Fruit fly (Drosophila melanogaster) whole organism, embryonic: ENCODE results near the gene CG6574.

ENCODE experiments used
- ATbp ChIP-seq: fragments of 200-800 bp; sonication (Bioruptor generic); optimal IDR thresholded peaks from 2 replicates; lab custom pipeline; 2017; ENCODE audit warnings: missing biosample characterization, mild to moderate bottlenecking, missing genetic modification characterization, missing genetic modification reagents
- Ada2b ChIP-seq: fragments of 200-800 bp; sonication (Bioruptor generic); IDR thresholded peaks from 2 replicates; pipeline ENCODE4 v1.3.6; 2022; ENCODE audit warnings: missing biosample characterization, missing genetic modification characterization
- Asciz ChIP-seq: fragments of 200-800 bp; sonication (Bioruptor generic); optimal IDR thresholded peaks from 2 replicates; lab custom pipeline; 2017; ENCODE audit warnings: missing biosample characterization, mild to moderate bottlenecking, missing genetic modification characterization, missing genetic modification reagents
- Awh ChIP-seq: fragments of 200-800 bp; sonication (Bioruptor generic); IDR thresholded peaks from 2 replicates; pipeline ENCODE4, ENCODE4 v1.3.6; 2022; ENCODE audit warnings: missing biosample characterization, missing genetic modification characterization
- CG1024 ChIP-seq: fragments of 200-800 bp; sonication (Bioruptor generic); IDR thresholded peaks from 2 replicates; pipeline ENCODE4 v1.3.6; 2022; ENCODE audit warnings: missing biosample characterization, missing genetic modification characterization
- CG11560 ChIP-seq: fragments of 200-800 bp; sonication (Bioruptor generic); IDR thresholded peaks from 3 replicates; pipeline ENCODE4 v1.3.6; 2022; ENCODE audit warnings: missing biosample characterization, missing genetic modification characterization
- CG1233 ChIP-seq: fragments of 200-800 bp; sonication (Bioruptor generic); optimal IDR thresholded peaks from 4 replicates; lab custom pipeline; 2018; ENCODE audit warnings: missing biosample characterization, mild to moderate bottlenecking, missing genetic modification characterization
- CG1602 ChIP-seq: fragments of 200-800 bp; sonication (Bioruptor generic); optimal IDR thresholded peaks from 3 replicates; lab custom pipeline; 2016; ENCODE audit warnings: missing biosample characterization, missing genetic modification characterization
- CG2199 ChIP-seq: fragments of 200-800 bp; sonication (Bioruptor generic); IDR thresholded peaks from 3 replicates; pipeline ENCODE4 v1.3.6; 2022; ENCODE audit warnings: missing biosample characterization, missing genetic modification characterization
- CG30403 ChIP-seq: fragments of 200-800 bp; sonication (Bioruptor generic); optimal IDR thresholded peaks from 3 replicates; lab custom pipeline; 2016; ENCODE audit warnings: missing biosample characterization, missing genetic modification characterization
- CG30431 ChIP-seq: fragments of 200-800 bp; sonication (Bioruptor generic); optimal IDR thresholded peaks from 2 replicates; lab custom pipeline; 2017; ENCODE audit warnings: missing biosample characterization, missing genetic modification characterization
- CG31224 ChIP-seq: fragments of 200-800 bp; sonication (Bioruptor generic); IDR thresholded peaks from 2 replicates; pipeline ENCODE4 v1.3.6; 2022; ENCODE audit warnings: missing biosample characterization, missing genetic modification characterization
- CG32772 ChIP-seq: fragments of 200-800 bp; sonication (Bioruptor generic); IDR thresholded peaks from 2 replicates; pipeline ENCODE4 v1.3.6; 2022; ENCODE audit warnings: missing biosample characterization, missing genetic modification characterization
- CG33557 ChIP-seq: fragments of 200-800 bp; sonication (Bioruptor generic); optimal IDR thresholded peaks from 2 replicates; lab custom pipeline; 2019; ENCODE audit warnings: missing biosample characterization, mild to moderate bottlenecking, missing genetic modification characterization, moderate library complexity
- CG3726 ChIP-seq: fragments of 200-800 bp; sonication (Bioruptor generic); IDR thresholded peaks from 3 replicates; pipeline ENCODE4, ENCODE4 v1.3.6; 2022; ENCODE audit warnings: missing biosample characterization, missing genetic modification characterization
- CG4404 ChIP-seq: fragments of 200-800 bp; sonication (Bioruptor generic); IDR thresholded peaks from 2 replicates; pipeline ENCODE4 v1.3.6; 2022; ENCODE audit warnings: missing biosample characterization, missing genetic modification characterization
- CG5180 ChIP-seq: fragments of 200-800 bp; sonication (Bioruptor generic); optimal IDR thresholded peaks from 3 replicates; lab custom pipeline; 2017; ENCODE audit warnings: missing biosample characterization, missing genetic modification characterization, mild to moderate bottlenecking, moderate library complexity, missing genetic modification reagents
- CG5953 ChIP-seq: fragments of 200-800 bp; sonication (Bioruptor generic); IDR thresholded peaks from 2 replicates; pipeline ENCODE4 v1.3.6; 2022; ENCODE audit warnings: missing biosample characterization, missing genetic modification characterization
- CG6683 ChIP-seq: fragments of 200-800 bp; sonication (Bioruptor generic); optimal IDR thresholded peaks from 2 replicates; lab custom pipeline; 2017; ENCODE audit warnings: missing biosample characterization, mild to moderate bottlenecking, missing genetic modification characterization, missing genetic modification reagents
- CG6765 ChIP-seq: fragments of 200-800 bp; sonication (Bioruptor generic); optimal IDR thresholded peaks from 3 replicates; lab custom pipeline; 2017; ENCODE audit warnings: missing biosample characterization, mild to moderate bottlenecking, missing genetic modification characterization
- Camta ChIP-seq: fragments of 200-800 bp; sonication (Bioruptor generic); optimal IDR thresholded peaks from 2 replicates; lab custom pipeline; 2016; ENCODE audit warnings: missing biosample characterization, missing genetic modification characterization
- D19A ChIP-seq: fragments of 200-800 bp; optimal IDR thresholded peaks from 3 replicates; lab custom pipeline; 2019; ENCODE audit warnings: missing biosample characterization, mild to moderate bottlenecking, missing genetic modification characterization, moderate library complexity
- Dbx ChIP-seq: fragments of 200-800 bp; sonication (Bioruptor generic); IDR thresholded peaks from 3 replicates; pipeline ENCODE4 v1.3.6; 2022; ENCODE audit warnings: missing biosample characterization, missing genetic modification characterization
- Dfd ChIP-seq, 2 experiments: fragments of >200 bp; optimal IDR thresholded peaks; 2 replicates each; lab custom pipeline; 2017; ENCODE audit warnings: missing biosample characterization in 2 of 2, missing genetic modification characterization in 2 of 2
- Dp ChIP-seq: fragments of 200-800 bp; sonication (Bioruptor generic); optimal IDR thresholded peaks from 2 replicates; lab custom pipeline; 2018; ENCODE audit warnings: missing biosample characterization, mild to moderate bottlenecking, missing genetic modification characterization, moderate library complexity
- E2f1 ChIP-seq: fragments of 200-800 bp; sonication (Bioruptor generic); IDR thresholded peaks from 2 replicates; pipeline ENCODE4 v1.3.6; 2022; ENCODE audit warnings: missing biosample characterization, missing genetic modification characterization
- Ets65A ChIP-seq: fragments of 200-800 bp; sonication (Bioruptor generic); peaks from one replicate; lab custom pipeline; 2016; ENCODE audit warnings: missing biosample characterization, missing genetic modification characterization
- Hand ChIP-seq: fragments of 200-800 bp; sonication (Bioruptor generic); optimal IDR thresholded peaks from 2 replicates; lab custom pipeline; 2017; ENCODE audit warnings: mild to moderate bottlenecking, missing biosample characterization, missing genetic modification reagents, missing genetic modification characterization
- Lhr ChIP-seq: fragments of 200-800 bp; sonication (Bioruptor generic); optimal IDR thresholded peaks from 3 replicates; lab custom pipeline; 2017; ENCODE audit warnings: mild to moderate bottlenecking, missing biosample characterization, missing genetic modification reagents, missing genetic modification characterization
- Oli ChIP-seq: fragments of 200-800 bp; sonication (Bioruptor generic); optimal IDR thresholded peaks from 2 replicates; lab custom pipeline; 2018; ENCODE audit warnings: missing biosample characterization, mild to moderate bottlenecking, missing genetic modification characterization, moderate library complexity
- Sin3A ChIP-seq: fragments of >200 bp; optimal IDR thresholded peaks from 2 replicates; lab custom pipeline; 2018
- Sox100B ChIP-seq: fragments of 200-800 bp; sonication (Bioruptor generic); optimal IDR thresholded peaks from 3 replicates; lab custom pipeline; 2018; ENCODE audit warnings: missing biosample characterization, mild to moderate bottlenecking, missing genetic modification characterization
- ase ChIP-seq: fragments of 200-800 bp; sonication (Bioruptor generic); IDR thresholded peaks from 3 replicates; pipeline ENCODE4 v1.3.6; 2022; ENCODE audit warnings: missing biosample characterization, missing genetic modification characterization
- corto ChIP-seq: fragments of 200-800 bp; sonication (Bioruptor generic); optimal IDR thresholded peaks from 2 replicates; lab custom pipeline; 2016; ENCODE audit warnings: missing biosample characterization, mild to moderate bottlenecking, missing genetic modification characterization, moderate library complexity
- crol ChIP-seq: fragments of 200-800 bp; sonication (Bioruptor generic); IDR thresholded peaks from 2 replicates; pipeline ENCODE4 v1.3.6; 2022; ENCODE audit warnings: missing biosample characterization, missing genetic modification characterization
- eyg ChIP-seq: fragments of 200-800 bp; sonication (Bioruptor generic); optimal IDR thresholded peaks from 3 replicates; lab custom pipeline; 2016; ENCODE audit warnings: missing biosample characterization, missing genetic modification characterization
- fd102C ChIP-seq: fragments of 200-800 bp; sonication (Bioruptor generic); optimal IDR thresholded peaks from 2 replicates; lab custom pipeline; 2018; ENCODE audit warnings: missing biosample characterization, mild to moderate bottlenecking, missing genetic modification characterization, moderate library complexity
- fu2 ChIP-seq: fragments of 200-800 bp; sonication (Bioruptor generic); optimal IDR thresholded peaks from 2 replicates; lab custom pipeline; 2016; ENCODE audit warnings: missing biosample characterization, missing genetic modification characterization
- grau ChIP-seq: fragments of 200-800 bp; optimal IDR thresholded peaks from 3 replicates; lab custom pipeline; 2019; ENCODE audit warnings: missing biosample characterization, mild to moderate bottlenecking, missing genetic modification characterization, moderate library complexity
- ind ChIP-seq: fragments of 200-800 bp; sonication (Bioruptor generic); optimal IDR thresholded peaks from 3 replicates; lab custom pipeline; 2016; ENCODE audit warnings: missing biosample characterization, missing genetic modification characterization
- nau ChIP-seq: fragments of 200-800 bp; sonication (Bioruptor generic); optimal IDR thresholded peaks from 3 replicates; lab custom pipeline; 2017; ENCODE audit warnings: missing biosample characterization, mild to moderate bottlenecking, missing genetic modification characterization, missing genetic modification reagents
- pros ChIP-seq: fragments of 200-800 bp; sonication (Bioruptor generic); optimal IDR thresholded peaks from 3 replicates; lab custom pipeline; 2019; ENCODE audit warnings: missing biosample characterization, mild to moderate bottlenecking, missing genetic modification characterization, moderate library complexity
- seq ChIP-seq: fragments of 200-800 bp; sonication (Bioruptor generic); IDR thresholded peaks from 2 replicates; pipeline ENCODE4 v1.3.6; 2022; ENCODE audit warnings: missing biosample characterization, missing genetic modification characterization
- shn ChIP-seq: fragments of 200-800 bp; sonication (Bioruptor generic); optimal IDR thresholded peaks from 3 replicates; lab custom pipeline; 2016; ENCODE audit warnings: missing biosample characterization, missing genetic modification characterization
- ssp ChIP-seq: fragments of 200-800 bp; sonication (Bioruptor generic); IDR thresholded peaks from 2 replicates; pipeline ENCODE4 v1.3.6; 2022; ENCODE audit warnings: missing biosample characterization, missing genetic modification characterization
- sug ChIP-seq: fragments of 200-800 bp; optimal IDR thresholded peaks from 2 replicates; lab custom pipeline; 2019; ENCODE audit warnings: missing biosample characterization, mild to moderate bottlenecking, missing genetic modification characterization, moderate library complexity
- tll ChIP-seq, 2 experiments: fragments of 200-800 bp in 1 of 2; fragments of >200 bp in 1 of 2; sonication (Bioruptor generic) in 1 of 2; optimal IDR thresholded peaks; 2 replicates each; lab custom pipeline; 2017 to 2019; ENCODE audit warnings: missing biosample characterization in 2 of 2, missing genetic modification characterization in 2 of 2, mild to moderate bottlenecking in 1 of 2, moderate library complexity in 1 of 2
- unpg ChIP-seq: fragments of 200-800 bp; sonication (Bioruptor generic); optimal IDR thresholded peaks from 3 replicates; lab custom pipeline; 2018; ENCODE audit warnings: missing biosample characterization, mild to moderate bottlenecking, missing genetic modification characterization, moderate library complexity

Gene CG6574

dm6 chr3R:10875515-10876434, 13.0 kb upstream of the CG6574 start, which contains the start of gene Sodh2 (continued):
- 0 out of 2 replicates have a peak, but pooled peaks have one; percentile 13 for TF ChIP-seq ssp (GFP tag; lab: Robert Waterston, UW)
- peak; percentile 29 for TF ChIP-seq Camta (GFP tag; lab: Kevin White, UChicago)
- peak; percentile 86 for TF ChIP-seq CG6765
- TF ChIP-seq CG32772 (GFP tag; lab: Robert Waterston, UW) = peak; percentile 73
- TF ChIP-seq CG30403 (GFP tag; lab: Kevin White, UChicago) = peak; percentile 61
- no peak for TF ChIP-seq crol (GFP tag; lab: Robert Waterston, UW)
- TF ChIP-seq Hand (GFP tag; lab: Kevin White, UChicago) = peak; percentile 69
- no peak for TF ChIP-seq Lhr (GFP tag; lab: Kevin White, UChicago)
- TF ChIP-seq fu2 (GFP tag; lab: Kevin White, UChicago) = peak; percentile 45
- no peak for TF ChIP-seq fd102C
- TF ChIP-seq CG31224 (GFP tag; lab: Robert Waterston, UW) = peak; percentile 23; the same call in 1 of the 2 replicates
- TF ChIP-seq E2f1 (GFP tag; lab: Robert Waterston, UW) = 0 out of 2 replicates have a peak, but pooled peaks have one; percentile 47
- TF ChIP-seq Dp (GFP tag; lab: Kevin White, UChicago) = peak; percentile 1
- TF ChIP-seq CG6683 = peak; percentile 75
- TF ChIP-seq CG3726 (GFP tag; lab: Robert Waterston, UW) = peak; percentile 66; the same call in 1 of the 3 replicates
- TF ChIP-seq shn (GFP tag; lab: Kevin White, UChicago) = no peak
- TF ChIP-seq D19A = peak; percentile 73
- TF ChIP-seq grau (tag; lab: Kevin White, UChicago) = peak; percentile 95
- no peak for TF ChIP-seq tll (GFP tag; optimal IDR thresholded peaks at IDR 0.05; lab: Kevin White, UChicago)
- peak; percentile 50 for TF ChIP-seq corto
- TF ChIP-seq Sin3A (lab: Kevin White, UChicago) = no peak
- TF ChIP-seq CG2199 (GFP tag; lab: Robert Waterston, UW) = no peak
- peak; percentile 66; the same call in 2 of the 3 replicates for TF ChIP-seq Dbx (GFP tag; lab: Robert Waterston, UW)
- peak; percentile 74 for TF ChIP-seq seq (GFP tag; lab: Robert Waterston, UW)
- peak; percentile 37; the same call in 1 of the 2 replicates for TF ChIP-seq CG4404 (GFP tag; lab: Robert Waterston, UW)
- 0 out of 2 replicates have a peak, but pooled peaks have one; percentile 38 for TF ChIP-seq CG1024 (GFP tag; lab: Robert Waterston, UW)
- peak; percentile 12 for TF ChIP-seq pros (GFP tag; lab: Kevin White, UChicago)
- TF ChIP-seq CG5180 (GFP tag; lab: Kevin White, UChicago) = peak; percentile 68
- TF ChIP-seq CG11560 (tag; lab: Robert Waterston, UW) = peak; percentile 57; the same call in 2 of the 3 replicates
- peak; percentile 81 for TF ChIP-seq Sox100B
- TF ChIP-seq CG33557 (GFP tag; lab: Kevin White, UChicago) = peak; percentile 35
- TF ChIP-seq CG30431 (GFP tag; lab: Kevin White, UChicago) = no peak
- TF ChIP-seq unpg (GFP tag; lab: Kevin White, UChicago) = peak; percentile 75
- peak; percentile 45 for TF ChIP-seq Oli (tag; lab: Kevin White, UChicago)
- TF ChIP-seq CG1233 = peak; percentile 83
- TF ChIP-seq CG5953 = 0 out of 2 replicates have a peak, but pooled peaks have one; percentile 12
- TF ChIP-seq sug (tag; lab: Kevin White, UChicago) = peak; percentile 90
- TF ChIP-seq Asciz = peak; percentile 82
- peak; percentile 57; the same call in 2 of the 3 replicates for TF ChIP-seq ase (GFP tag; lab: Robert Waterston, UW)
- peak; percentile 90 for TF ChIP-seq ATbp (GFP tag; lab: Kevin White, UChicago)
- peak; percentile 61 for TF ChIP-seq ind (GFP tag; lab: Kevin White, UChicago)
- TF ChIP-seq Ada2b (GFP tag; lab: Robert Waterston, UW) = peak; percentile 70
- peak; percentile 67; the same call in 1 of the 2 replicates for TF ChIP-seq Awh
- TF ChIP-seq Dfd (GFP tag; optimal IDR thresholded peaks at IDR 0.05; lab: Kevin White, UChicago) = no peak
- peak; percentile 72 for TF ChIP-seq nau (GFP tag; lab: Kevin White, UChicago)
- TF ChIP-seq CG1602 (GFP tag; lab: Kevin White, UChicago) = peak; percentile 14
- peak; percentile 92 for TF ChIP-seq Ets65A (GFP tag; lab: Kevin White, UChicago)
- peak; percentile 8 for TF ChIP-seq eyg (GFP tag; lab: Kevin White, UChicago)
